Worm (Caenorhabditis elegans) whole organism, L4 larva: Measurements from ENCODE around the gene bus-4.
A peak's percentile ranks its signal among the peaks of the same experiment; 100 is the strongest.

ENCODE experiments used
- mes-2 ChIP-seq: sonication (generic microtip); optimal IDR thresholded peaks from 2 replicates; lab custom pipeline; 2016; ENCODE audit warnings: missing genotype, mild to moderate bottlenecking, missing genetic modification characterization, missing compliant biosample characterization; ENCODE audit not compliant: poor library complexity, severe bottlenecking
- spr-3 ChIP-seq: fragments of 200-800 bp; sonication (Bioruptor generic); optimal IDR thresholded peaks from 2 replicates; lab custom pipeline; 2018; ENCODE audit warnings: mild to moderate bottlenecking, missing genetic modification characterization, missing compliant biosample characterization

DNA sequence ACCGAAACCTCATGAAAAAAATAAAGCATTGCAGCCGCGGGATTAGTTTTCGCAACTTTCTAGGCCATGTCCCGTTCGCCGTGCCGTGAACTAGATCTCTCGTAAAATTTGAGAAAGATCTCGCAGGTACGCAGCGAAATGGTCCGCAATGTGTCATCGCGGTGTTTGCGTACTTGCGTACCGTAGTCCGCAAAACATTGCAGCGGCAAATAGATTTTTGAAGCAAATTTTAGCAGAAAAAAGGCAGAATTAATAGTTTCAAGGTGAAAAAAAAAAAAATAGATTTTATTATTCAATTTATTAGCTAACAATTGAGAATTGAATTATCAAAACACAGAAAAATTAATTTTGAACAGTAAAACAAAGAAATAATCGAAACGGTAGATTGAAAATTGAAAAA lies 39.9 kb downstream of the bus-4 start:
- TF ChIP-seq spr-3 (GFP tag; lab: Kevin White, UChicago) (peak; percentile 70), mes-2 (tag; lab: Kevin White, UChicago) (peak; percentile 92)
